Fruit fly (Drosophila melanogaster) whole organism, embryonic: ENCODE results near the gene zuc.

Source experiments
- Atf3 ChIP-seq: fragments of 200-800 bp; sonication (Bioruptor generic); optimal IDR thresholded peaks from 3 replicates; lab custom pipeline; 2016; ENCODE audit warnings: missing biosample characterization, missing genetic modification characterization
- CG11093 ChIP-seq: fragments of 200-800 bp; sonication (Bioruptor generic); IDR thresholded peaks from 3 replicates; pipeline ENCODE4 v1.3.6; 2022; ENCODE audit warnings: missing biosample characterization, missing genetic modification characterization
- CG11696 ChIP-seq: fragments of 200-800 bp; sonication (Bioruptor generic); IDR thresholded peaks from 2 replicates; pipeline ENCODE4 v1.3.6; 2022; ENCODE audit warnings: missing biosample characterization, missing genetic modification characterization
- CG12104 ChIP-seq: fragments of 200-800 bp; sonication (Bioruptor generic); optimal IDR thresholded peaks from 3 replicates; lab custom pipeline; 2016; ENCODE audit warnings: missing biosample characterization, missing genetic modification characterization
- CG12942 ChIP-seq: fragments of 200-800 bp; sonication (Bioruptor generic); optimal IDR thresholded peaks from 3 replicates; lab custom pipeline; 2016; ENCODE audit warnings: missing biosample characterization, missing genetic modification characterization
- CG13624 ChIP-seq: fragments of 200-800 bp; sonication (Bioruptor generic); optimal IDR thresholded peaks from 2 replicates; lab custom pipeline; 2016; ENCODE audit warnings: missing biosample characterization, missing genetic modification characterization
- CG15269 ChIP-seq: fragments of 200-800 bp; sonication (Bioruptor generic); optimal IDR thresholded peaks from 2 replicates; lab custom pipeline; 2018; ENCODE audit warnings: missing biosample characterization, mild to moderate bottlenecking, missing genetic modification characterization, moderate library complexity
- CG17186 ChIP-seq: fragments of 200-800 bp; sonication (Bioruptor generic); optimal IDR thresholded peaks from 3 replicates; lab custom pipeline; 2017; ENCODE audit warnings: missing biosample characterization, missing genetic modification reagents, missing genetic modification characterization
- CG1792 ChIP-seq: fragments of 200-800 bp; sonication (Bioruptor generic); optimal IDR thresholded peaks from 2 replicates; lab custom pipeline; 2016; ENCODE audit warnings: missing biosample characterization, missing genetic modification characterization
- CG18764 ChIP-seq: fragments of 200-800 bp; sonication (Bioruptor generic); optimal IDR thresholded peaks from 3 replicates; lab custom pipeline; 2016; ENCODE audit warnings: missing biosample characterization, missing genetic modification characterization
- CG31224 ChIP-seq: fragments of 200-800 bp; sonication (Bioruptor generic); IDR thresholded peaks from 2 replicates; pipeline ENCODE4 v1.3.6; 2022; ENCODE audit warnings: missing biosample characterization, missing genetic modification characterization
- CG31365 ChIP-seq: fragments of 200-800 bp; sonication (Bioruptor generic); optimal IDR thresholded peaks from 2 replicates; lab custom pipeline; 2018; ENCODE audit warnings: missing biosample characterization, mild to moderate bottlenecking, missing genetic modification characterization
- CG31441 ChIP-seq: fragments of 200-800 bp; sonication (Bioruptor generic); IDR thresholded peaks from 2 replicates; pipeline ENCODE4 v1.3.6; 2022; ENCODE audit warnings: missing biosample characterization, missing genetic modification characterization
- CG32772 ChIP-seq: fragments of 200-800 bp; sonication (Bioruptor generic); IDR thresholded peaks from 2 replicates; pipeline ENCODE4 v1.3.6; 2022; ENCODE audit warnings: missing biosample characterization, missing genetic modification characterization
- CG3407 ChIP-seq: fragments of 200-800 bp; sonication (Bioruptor generic); optimal IDR thresholded peaks from 2 replicates; lab custom pipeline; 2018; ENCODE audit warnings: missing biosample characterization, mild to moderate bottlenecking, missing genetic modification characterization
- CG5180 ChIP-seq: fragments of 200-800 bp; sonication (Bioruptor generic); optimal IDR thresholded peaks from 3 replicates; lab custom pipeline; 2017; ENCODE audit warnings: missing biosample characterization, missing genetic modification characterization, mild to moderate bottlenecking, moderate library complexity, missing genetic modification reagents
- CG6175 ChIP-seq: fragments of 200-800 bp; sonication (Bioruptor generic); IDR thresholded peaks from 3 replicates; pipeline ENCODE4 v1.3.6; 2022; ENCODE audit warnings: missing biosample characterization, missing genetic modification characterization
- CG8765 ChIP-seq: fragments of 200-800 bp; sonication (Bioruptor generic); IDR thresholded peaks from 2 replicates; pipeline ENCODE4 v1.3.6; 2022; ENCODE audit warnings: missing biosample characterization, missing genetic modification characterization
- CG9215 ChIP-seq: fragments of 200-800 bp; sonication (Bioruptor generic); IDR thresholded peaks from 2 replicates; pipeline ENCODE4 v1.3.6; 2022; ENCODE audit warnings: missing biosample characterization, missing genetic modification characterization
- CG9437 ChIP-seq: fragments of 200-800 bp; sonication (Bioruptor generic); optimal IDR thresholded peaks from 2 replicates; lab custom pipeline; 2018; ENCODE audit warnings: missing biosample characterization, mild to moderate bottlenecking, missing genetic modification characterization
- CG9797 ChIP-seq: fragments of 200-800 bp; sonication (Bioruptor generic); optimal IDR thresholded peaks from 3 replicates; lab custom pipeline; 2018; ENCODE audit warnings: missing biosample characterization, mild to moderate bottlenecking, missing genetic modification characterization
- D19B ChIP-seq: fragments of 200-800 bp; sonication (Bioruptor generic); optimal IDR thresholded peaks from 2 replicates; lab custom pipeline; 2017; ENCODE audit warnings: missing biosample characterization, mild to moderate bottlenecking, missing genetic modification characterization
- Dad ChIP-seq: fragments of 200-800 bp; sonication (Bioruptor generic); optimal IDR thresholded peaks from 3 replicates; lab custom pipeline; 2016; ENCODE audit warnings: missing biosample characterization, missing genetic modification characterization
- E2f1 ChIP-seq: fragments of 200-800 bp; sonication (Bioruptor generic); IDR thresholded peaks from 2 replicates; pipeline ENCODE4 v1.3.6; 2022; ENCODE audit warnings: missing biosample characterization, missing genetic modification characterization
- HLH54F ChIP-seq: fragments of 200-800 bp; sonication (Bioruptor generic); optimal IDR thresholded peaks from 3 replicates; lab custom pipeline; 2016; ENCODE audit warnings: missing biosample characterization, missing genetic modification characterization
- HmgD ChIP-seq: fragments of 200-800 bp; sonication (Bioruptor generic); optimal IDR thresholded peaks from 3 replicates; lab custom pipeline; 2016; ENCODE audit warnings: missing biosample characterization, missing genetic modification characterization
- Hr3 ChIP-seq: fragments of 200-800 bp; sonication (Bioruptor generic); optimal IDR thresholded peaks from 3 replicates; lab custom pipeline; 2016; ENCODE audit warnings: missing biosample characterization, missing genetic modification characterization
- Hr51 ChIP-seq, 2 experiments: fragments of 200-800 bp; sonication (Bioruptor generic); optimal IDR thresholded peaks; 2 replicates in 1 of 2; 3 replicates in 1 of 2; lab custom pipeline; 2016 to 2018; ENCODE audit warnings: missing biosample characterization in 2 of 2, missing genetic modification characterization in 2 of 2, mild to moderate bottlenecking in 1 of 2, moderate library complexity in 1 of 2
- Lhr ChIP-seq: fragments of 200-800 bp; sonication (Bioruptor generic); optimal IDR thresholded peaks from 3 replicates; lab custom pipeline; 2017; ENCODE audit warnings: mild to moderate bottlenecking, missing biosample characterization, missing genetic modification reagents, missing genetic modification characterization
- MESR4 ChIP-seq: fragments of 200-800 bp; sonication (Bioruptor generic); optimal IDR thresholded peaks from 2 replicates; lab custom pipeline; 2018; ENCODE audit warnings: missing biosample characterization, mild to moderate bottlenecking, missing genetic modification characterization, moderate library complexity
- Poxn ChIP-seq: fragments of 200-800 bp; sonication (Bioruptor generic); IDR thresholded peaks from 2 replicates; pipeline ENCODE4 v1.3.6; 2022; ENCODE audit warnings: missing biosample characterization, missing genetic modification characterization
- Spps ChIP-seq: fragments of 200-800 bp; sonication (Bioruptor generic); optimal IDR thresholded peaks from 2 replicates; lab custom pipeline; 2018; ENCODE audit warnings: missing biosample characterization, mild to moderate bottlenecking, missing genetic modification characterization
- Stat92E ChIP-seq, 3 experiments: fragments of >200 bp in 2 of 3; fragments of 200-800 bp in 1 of 3; sonication (Bioruptor generic) in 1 of 3; optimal IDR thresholded peaks; 2 replicates each; lab custom pipeline; 2017 to 2019; ENCODE audit warnings: missing biosample characterization in 3 of 3, missing genetic modification characterization in 3 of 3, mild to moderate bottlenecking in 1 of 3, moderate library complexity in 1 of 3
- Vsx1 ChIP-seq: fragments of 200-800 bp; sonication (Bioruptor generic); optimal IDR thresholded peaks from 2 replicates; lab custom pipeline; 2017; ENCODE audit warnings: missing biosample characterization, mild to moderate bottlenecking, missing genetic modification characterization, missing genetic modification reagents
- abd-A ChIP-seq: fragments of 200-800 bp; sonication (Bioruptor generic); optimal IDR thresholded peaks from 3 replicates; lab custom pipeline; 2019; ENCODE audit warnings: missing biosample characterization, mild to moderate bottlenecking, missing genetic modification characterization, moderate library complexity
- ac ChIP-seq: fragments of 200-800 bp; sonication (Bioruptor generic); optimal IDR thresholded peaks from 3 replicates; lab custom pipeline; 2017; ENCODE audit warnings: missing biosample characterization, mild to moderate bottlenecking, missing genetic modification characterization
- al ChIP-seq: fragments of 200-800 bp; sonication (Bioruptor generic); IDR thresholded peaks from 2 replicates; pipeline ENCODE4 v1.3.6; 2022; ENCODE audit warnings: missing biosample characterization, missing genetic modification characterization
- crp ChIP-seq, 2 experiments: fragments of 200-800 bp; sonication (Bioruptor generic); optimal IDR thresholded peaks; 2 replicates in 1 of 2; 3 replicates in 1 of 2; lab custom pipeline; 2017; ENCODE audit warnings: missing biosample characterization in 2 of 2, missing genetic modification characterization in 2 of 2, mild to moderate bottlenecking in 1 of 2, moderate library complexity in 1 of 2
- dan ChIP-seq: fragments of 200-800 bp; sonication (Bioruptor generic); IDR thresholded peaks from 2 replicates; pipeline ENCODE4 v1.3.6; 2022; ENCODE audit warnings: missing biosample characterization, missing genetic modification characterization
- danr ChIP-seq: fragments of 200-800 bp; sonication (Bioruptor generic); IDR thresholded peaks from 2 replicates; pipeline ENCODE4 v1.3.6; 2022; ENCODE audit warnings: missing biosample characterization, missing genetic modification characterization
- disco-r ChIP-seq: fragments of 200-800 bp; sonication (Bioruptor generic); optimal IDR thresholded peaks from 2 replicates; lab custom pipeline; 2016; ENCODE audit warnings: missing biosample characterization, missing genetic modification characterization
- ftz-f1 ChIP-seq: fragments of 200-800 bp; sonication (Bioruptor generic); optimal IDR thresholded peaks from 2 replicates; lab custom pipeline; 2016; ENCODE audit warnings: missing biosample characterization, missing genetic modification characterization
- fu2 ChIP-seq: fragments of 200-800 bp; sonication (Bioruptor generic); optimal IDR thresholded peaks from 2 replicates; lab custom pipeline; 2016; ENCODE audit warnings: missing biosample characterization, missing genetic modification characterization
- insv ChIP-seq, 2 experiments: fragments of 200-800 bp; sonication (Bioruptor generic); optimal IDR thresholded peaks; 3 replicates each; lab custom pipeline; 2016 to 2018; ENCODE audit warnings: missing biosample characterization in 2 of 2, missing genetic modification characterization in 2 of 2
- nom ChIP-seq: fragments of 200-800 bp; sonication (Bioruptor generic); optimal IDR thresholded peaks from 2 replicates; lab custom pipeline; 2017; ENCODE audit warnings: missing biosample characterization, missing genetic modification characterization, mild to moderate bottlenecking, moderate library complexity, missing genetic modification reagents
- peb ChIP-seq: fragments of 200-800 bp; sonication (Bioruptor generic); IDR thresholded peaks from 2 replicates; pipeline ENCODE4 v1.3.6; 2022; ENCODE audit warnings: missing biosample characterization, missing genetic modification characterization
- slbo ChIP-seq: fragments of 200-800 bp; sonication (Bioruptor generic); IDR thresholded peaks from 2 replicates; pipeline ENCODE4 v1.3.6; 2022; ENCODE audit warnings: missing biosample characterization, missing genetic modification characterization
- vnd ChIP-seq: fragments of 200-800 bp; sonication (Bioruptor generic); IDR thresholded peaks from 3 replicates; pipeline ENCODE4 v1.3.6; 2022; ENCODE audit warnings: missing biosample characterization, missing genetic modification characterization; ENCODE audit not compliant: partially characterized antibody
- yki ChIP-seq: fragments of >200 bp; optimal IDR thresholded peaks from 3 replicates; lab custom pipeline; 2018
- z ChIP-seq: fragments of 200-800 bp; sonication (Bioruptor generic); IDR thresholded peaks from 3 replicates; pipeline ENCODE4 v1.3.6; 2022; ENCODE audit warnings: missing biosample characterization, missing genetic modification characterization
- zf30C ChIP-seq: fragments of 200-800 bp; sonication (Bioruptor generic); optimal IDR thresholded peaks from 3 replicates; lab custom pipeline; 2018; ENCODE audit warnings: missing biosample characterization, mild to moderate bottlenecking, missing genetic modification characterization

The zuc gene

DNA sequence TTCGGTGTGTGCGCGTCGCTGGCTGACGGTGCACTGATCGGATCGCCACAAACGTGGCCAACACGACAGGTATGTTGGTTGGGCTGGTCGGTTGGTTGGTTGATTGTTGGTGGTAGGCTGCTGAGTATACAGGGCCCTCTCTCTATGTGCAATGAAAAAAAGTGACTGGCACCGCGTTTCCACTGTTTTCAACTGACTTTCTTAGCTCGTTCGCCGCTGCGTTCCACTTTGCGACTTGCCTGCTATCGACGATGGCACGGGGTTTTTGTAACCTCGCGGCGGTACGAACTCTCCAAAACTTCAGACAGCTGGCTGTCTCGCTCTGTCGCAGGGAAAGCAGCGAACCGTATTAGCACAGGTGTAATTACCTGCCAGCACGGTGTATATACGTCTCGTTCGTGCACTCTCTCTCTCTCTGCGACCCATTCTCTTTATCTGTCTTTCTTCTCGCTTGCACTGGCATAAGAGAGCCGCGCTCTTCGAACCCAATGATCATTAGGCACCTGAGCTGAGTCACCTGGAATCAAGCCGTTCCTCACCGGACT lies 18.8 kb downstream of the zuc start (continued):
- TF ChIP-seq CG31224 (GFP tag; lab: Robert Waterston, UW): no peak
- peak; percentile 58 for TF ChIP-seq ftz-f1
- TF ChIP-seq CG5180: peak; percentile 97
- no peak for TF ChIP-seq CG11093 (GFP tag; lab: Robert Waterston, UW)
- TF ChIP-seq HLH54F: no peak
- no peak for TF ChIP-seq CG9215 (GFP tag; lab: Robert Waterston, UW)
- TF ChIP-seq Dad: no peak
- TF ChIP-seq slbo: peak; percentile 59
- TF ChIP-seq CG1792 (GFP tag; lab: Kevin White, UChicago): no peak
- no peak for TF ChIP-seq CG31365 (tag; lab: Kevin White, UChicago)
- peak; percentile 64 for TF ChIP-seq abd-A (tag; lab: Kevin White, UChicago)
- no peak for TF ChIP-seq Stat92E (GFP tag; optimal IDR thresholded peaks at IDR 0.05; lab: Kevin White, UChicago)
- TF ChIP-seq Spps (tag; lab: Kevin White, UChicago): no peak
- peak; percentile 27 for TF ChIP-seq nom (GFP tag; lab: Kevin White, UChicago)
- TF ChIP-seq CG17186 (GFP tag; lab: Kevin White, UChicago): no peak
- no peak for TF ChIP-seq CG8765 (GFP tag; lab: Robert Waterston, UW)
- no peak for TF ChIP-seq peb (GFP tag; lab: Robert Waterston, UW)
- TF ChIP-seq CG12104 (GFP tag; lab: Kevin White, UChicago): no peak
- peak; percentile 45 for TF ChIP-seq CG13624 (GFP tag; lab: Kevin White, UChicago)
- 0 out of 2 replicates have a peak, but pooled peaks have one; percentile 18 for TF ChIP-seq CG11696 (GFP tag; lab: Robert Waterston, UW)
- TF ChIP-seq CG9437: no peak
- TF ChIP-seq Hr3 (GFP tag; lab: Kevin White, UChicago): no peak
- TF ChIP-seq danr: no peak
- TF ChIP-seq Atf3 (GFP tag; lab: Kevin White, UChicago): peak; percentile 6
- TF ChIP-seq CG32772 (GFP tag; lab: Robert Waterston, UW): 0 out of 2 replicates have a peak, but pooled peaks have one; percentile 31
- peak; percentile 41 for TF ChIP-seq HmgD (GFP tag; lab: Kevin White, UChicago)
- no peak for TF ChIP-seq fu2 (GFP tag; lab: Kevin White, UChicago)
- no peak for TF ChIP-seq CG15269 (tag; lab: Kevin White, UChicago)
- TF ChIP-seq MESR4 (GFP tag; lab: Kevin White, UChicago): no peak
- no peak for TF ChIP-seq CG31441 (GFP tag; lab: Robert Waterston, UW)
- 0 out of 3 replicates have a peak, but pooled peaks have one; percentile 56 for TF ChIP-seq CG6175 (GFP tag; lab: Robert Waterston, UW)
- no peak for TF ChIP-seq zf30C (GFP tag; lab: Kevin White, UChicago)
- no peak for TF ChIP-seq CG12942
- TF ChIP-seq crp (GFP tag; optimal IDR thresholded peaks at IDR 0.05; lab: Kevin White, UChicago): no peak
- no peak for TF ChIP-seq vnd (GFP tag; lab: Robert Waterston, UW)
- TF ChIP-seq ac (GFP tag; lab: Kevin White, UChicago): peak; percentile 36
- no peak for TF ChIP-seq z (GFP tag; lab: Robert Waterston, UW)
- no peak for TF ChIP-seq Poxn (GFP tag; lab: Robert Waterston, UW)
- no peak for TF ChIP-seq dan (GFP tag; lab: Robert Waterston, UW)
- TF ChIP-seq CG9797 (GFP tag; lab: Kevin White, UChicago): no peak
- peak in 1 of 2 experiments; percentile 43 for TF ChIP-seq Hr51 (GFP tag; optimal IDR thresholded peaks at IDR 0.05; lab: Kevin White, UChicago)
- no peak for TF ChIP-seq disco-r (GFP tag; lab: Kevin White, UChicago)
- TF ChIP-seq al (GFP tag; lab: Robert Waterston, UW): no peak
- peak in 1 of 2 experiments; percentile 51 for TF ChIP-seq insv (GFP tag; optimal IDR thresholded peaks at IDR 0.05; lab: Kevin White, UChicago)
- peak; percentile 98 for TF ChIP-seq Vsx1 (GFP tag; lab: Kevin White, UChicago)
- no peak for TF ChIP-seq D19B
- no peak for TF ChIP-seq Lhr (GFP tag; lab: Kevin White, UChicago)
- no peak; the same call in 1 of the 2 replicates for TF ChIP-seq E2f1 (GFP tag; lab: Robert Waterston, UW)
- no peak for TF ChIP-seq CG3407
- no peak for TF ChIP-seq CG18764 (GFP tag; lab: Kevin White, UChicago)
- peak; percentile 49 for TF ChIP-seq yki
